Worm (Caenorhabditis elegans) whole organism, late embryonic: Measurements from ENCODE around the gene gtf-2A2.

ENCODE experiments used
- dmd-4 ChIP-seq: sonication (generic microtip); optimal IDR thresholded peaks from 2 replicates; lab custom pipeline; 2016; ENCODE audit warnings: borderline replicate concordance, missing genetic modification characterization, missing compliant biosample characterization
- lin-11 ChIP-seq: fragments of 200-800 bp; sonication (Bioruptor generic); optimal IDR thresholded peaks from 2 replicates; lab custom pipeline; 2018; ENCODE audit warnings: mild to moderate bottlenecking, missing genetic modification characterization, missing compliant biosample characterization
- pag-3 ChIP-seq: sonication (generic microtip); optimal IDR thresholded peaks from 2 replicates; lab custom pipeline; 2016; ENCODE audit warnings: missing compliant biosample characterization, missing genetic modification characterization, borderline replicate concordance
- tbx-2 ChIP-seq: sonication (generic microtip); optimal IDR thresholded peaks from 2 replicates; lab custom pipeline; 2016; ENCODE audit warnings: missing genetic modification characterization, missing compliant biosample characterization
- ttx-3 ChIP-seq: sonication (generic microtip); optimal IDR thresholded peaks from 2 replicates; lab custom pipeline; 2016; ENCODE audit warnings: missing genetic modification reagents, missing genetic modification characterization, missing compliant biosample characterization
- unc-86 ChIP-seq: sonication (generic microtip); optimal IDR thresholded peaks from 2 replicates; lab custom pipeline; 2016; ENCODE audit warnings: missing genetic modification characterization, missing compliant biosample characterization

DNA sequence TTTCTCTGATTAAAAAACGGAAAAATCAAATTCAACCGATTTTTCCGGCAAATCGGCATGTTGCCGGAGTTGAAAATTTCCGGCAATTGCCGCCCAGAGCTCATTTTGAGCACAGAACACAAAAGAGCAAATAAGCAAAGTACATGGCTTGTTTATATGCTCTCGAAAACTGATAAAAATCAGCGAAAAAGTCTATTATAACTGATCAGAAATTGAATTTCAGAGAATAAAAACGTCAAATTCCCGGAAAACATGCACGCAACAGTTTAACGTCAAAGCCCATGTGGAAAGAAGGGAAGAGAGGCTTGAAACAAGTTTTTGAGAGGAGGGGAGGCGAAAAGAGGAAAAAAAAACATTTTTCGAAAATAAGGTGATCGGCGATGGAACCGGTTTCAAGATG, 44.3 kb downstream of the gtf-2A2 start:
- TF ChIP-seq ttx-3 (tag; lab: Kevin White, UChicago) (no peak), pag-3 (tag; lab: Kevin White, UChicago) (no peak), lin-11 (tag; lab: Kevin White, UChicago) (no peak), dmd-4 (tag; lab: Kevin White, UChicago) (no peak), tbx-2 (no peak), unc-86 (tag; lab: Kevin White, UChicago) (no peak)
